Worm (Caenorhabditis elegans): ENCODE measurements around the gene srh-70.

The srh-70 gene

ce11 chrII:12488810-12489209 is 29.8 kb downstream of the srh-70 start:
- no peak for TF ChIP-seq ceh-16 (tag; optimal IDR thresholded peaks at IDR 0.05)

ce11 chrII:12485060-12485459 is 33.6 kb downstream of the srh-70 start, which contains the start of gene F15A4.10:
Gene F15A4.10, minus strand, starts transcription at chrII:12485160.
- no peak for TF ChIP-seq F13H6.1 (tag; optimal IDR thresholded peaks at IDR 0.05)
- TF ChIP-seq crh-2 (tag; optimal IDR thresholded peaks at IDR 0.05) = no peak
- TF ChIP-seq lsy-2 (tag; optimal IDR thresholded peaks at IDR 0.05) = no peak
- no peak for TF ChIP-seq nhr-23 (tag; optimal IDR thresholded peaks at IDR 0.05)
- no peak for TF ChIP-seq nhr-25 (tag; optimal IDR thresholded peaks at IDR 0.05)
- TF ChIP-seq Y55F3AM.14 (GFP tag; optimal IDR thresholded peaks at IDR 0.05) = no peak
- TF ChIP-seq skn-1 (tag; optimal IDR thresholded peaks at IDR 0.05) = no peak
- no peak for TF ChIP-seq sem-4 (tag; optimal IDR thresholded peaks at IDR 0.05)
- TF ChIP-seq ztf-4 (tag; optimal IDR thresholded peaks at IDR 0.05) = no peak
- no peak for TF ChIP-seq sma-9 (GFP tag; optimal IDR thresholded peaks at IDR 0.05)
- no peak for TF ChIP-seq sma-9 (tag; optimal IDR thresholded peaks at IDR 0.05)
- no peak for TF ChIP-seq zag-1 (tag; optimal IDR thresholded peaks at IDR 0.05)
- no peak for TF ChIP-seq fos-1 (tag; optimal IDR thresholded peaks at IDR 0.05)

ce11 chrII:12482622-12483021 is 36.0 kb downstream of the srh-70 start, which contains the start of gene fbxb-102:
Gene fbxb-102, plus strand, starts transcription at chrII:12482922.
- TF ChIP-seq R02D3.7 (tag; optimal IDR thresholded peaks at IDR 0.05) (no peak), C34F6.9 (tag; optimal IDR thresholded peaks at IDR 0.05) (no peak), mbf-1 (tag; optimal IDR thresholded peaks at IDR 0.05) (no peak), Y55F3AM.14 (GFP tag; optimal IDR thresholded peaks at IDR 0.05) (no peak), aly-2 (tag; optimal IDR thresholded peaks at IDR 0.05) (no peak), nhr-6 (tag; optimal IDR thresholded peaks at IDR 0.05) (no peak), blmp-1 (tag; optimal IDR thresholded peaks at IDR 0.05; ENCODE audit: insufficient read depth) (no peak), unc-62 (GFP tag; optimal IDR thresholded peaks at IDR 0.05) (no peak), elt-3 (tag; optimal IDR thresholded peaks at IDR 0.05) (no peak), nhr-11 (tag; optimal IDR thresholded peaks at IDR 0.05) (no peak), nhr-10 (tag; optimal IDR thresholded peaks at IDR 0.05) (no peak), lin-11 (tag; optimal IDR thresholded peaks at IDR 0.05) (no peak), ztf-1 (GFP tag; conservative IDR thresholded peaks at IDR 0.05) (no peak), nhr-12 (tag; optimal IDR thresholded peaks at IDR 0.05) (no peak), fos-1 (tag; optimal IDR thresholded peaks at IDR 0.05) (no peak), egl-27 (tag; optimal IDR thresholded peaks at IDR 0.05) (no peak)

DNA sequence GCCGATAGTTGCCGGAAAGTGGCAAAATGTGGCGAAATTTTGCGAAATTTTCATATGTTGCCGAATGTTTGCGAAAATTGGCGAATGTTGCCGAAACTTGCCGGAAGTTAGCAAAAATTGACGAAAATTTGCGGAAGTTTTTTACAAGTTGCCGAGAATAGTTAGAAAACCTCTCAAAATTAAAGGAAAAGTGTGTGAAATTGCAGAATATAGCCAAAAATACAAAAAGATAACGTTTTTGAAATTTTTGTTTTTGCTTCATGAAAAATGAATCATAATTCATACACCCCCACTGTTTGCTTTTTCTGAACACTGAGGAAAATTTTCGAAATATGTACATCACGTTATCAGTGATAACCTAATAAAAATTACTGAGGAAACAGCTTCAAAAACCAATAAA is 37.0 kb downstream of the srh-70 start:
- no peak for TF ChIP-seq zag-1 (tag; optimal IDR thresholded peaks at IDR 0.05)
- TF ChIP-seq sma-3 (GFP tag; optimal IDR thresholded peaks at IDR 0.05) = no peak
- no peak for TF ChIP-seq nhr-25 (tag; optimal IDR thresholded peaks at IDR 0.05)
- TF ChIP-seq nhr-21 (tag; optimal IDR thresholded peaks at IDR 0.05) = no peak
- no peak for TF ChIP-seq skn-1 (tag; optimal IDR thresholded peaks at IDR 0.05)
- TF ChIP-seq ceh-82 (tag; optimal IDR thresholded peaks at IDR 0.05) = no peak
- no peak for TF ChIP-seq crh-2 (tag; optimal IDR thresholded peaks at IDR 0.05)

DNA sequence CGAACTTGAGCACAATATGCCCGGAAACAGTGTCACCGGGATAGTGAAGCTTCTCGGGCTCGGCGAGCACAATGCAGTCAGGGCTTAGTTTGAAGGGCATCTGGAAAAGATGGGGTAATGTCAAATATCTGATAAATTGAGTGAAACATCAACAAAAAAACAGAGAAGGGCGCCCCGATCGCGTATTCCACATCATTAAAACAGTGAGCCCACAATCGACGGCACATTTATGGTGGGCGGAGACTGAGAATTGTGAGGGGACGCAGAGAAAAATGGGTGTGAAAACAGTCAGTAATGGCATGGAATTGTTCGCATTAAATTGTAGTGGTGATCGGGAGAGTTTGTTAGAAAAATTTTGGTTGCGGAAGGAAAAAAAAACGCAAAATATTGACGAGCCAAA is 37.8 kb downstream of the srh-70 start, which contains the start of gene arrd-9:
TSS of gene arrd-9 (minus strand) at position 101 of the 400 bp plus-strand sequence.
- TF ChIP-seq sma-9 (GFP tag; optimal IDR thresholded peaks at IDR 0.05) = no peak
- TF ChIP-seq sma-9 (tag; optimal IDR thresholded peaks at IDR 0.05) = no peak
- TF ChIP-seq nhr-21 (tag; optimal IDR thresholded peaks at IDR 0.05) = no peak
- no peak for TF ChIP-seq crh-2 (tag; optimal IDR thresholded peaks at IDR 0.05)
- TF ChIP-seq nhr-129 (tag; optimal IDR thresholded peaks at IDR 0.05) = no peak
- no peak for TF ChIP-seq nhr-6 (tag; optimal IDR thresholded peaks at IDR 0.05)
- no peak for TF ChIP-seq sma-3 (GFP tag; optimal IDR thresholded peaks at IDR 0.05)
- TF ChIP-seq Y55F3AM.14 (GFP tag; optimal IDR thresholded peaks at IDR 0.05) = no peak
- TF ChIP-seq ceh-16 (tag; optimal IDR thresholded peaks at IDR 0.05) = no peak
- no peak for TF ChIP-seq egl-27 (tag; optimal IDR thresholded peaks at IDR 0.05)
- no peak for TF ChIP-seq zag-1 (tag; optimal IDR thresholded peaks at IDR 0.05)
- TF ChIP-seq R02D3.7 (tag; optimal IDR thresholded peaks at IDR 0.05) = no peak
- TF ChIP-seq mbf-1 (tag; optimal IDR thresholded peaks at IDR 0.05) = no peak
- no peak for TF ChIP-seq aly-2 (tag; optimal IDR thresholded peaks at IDR 0.05)

DNA sequence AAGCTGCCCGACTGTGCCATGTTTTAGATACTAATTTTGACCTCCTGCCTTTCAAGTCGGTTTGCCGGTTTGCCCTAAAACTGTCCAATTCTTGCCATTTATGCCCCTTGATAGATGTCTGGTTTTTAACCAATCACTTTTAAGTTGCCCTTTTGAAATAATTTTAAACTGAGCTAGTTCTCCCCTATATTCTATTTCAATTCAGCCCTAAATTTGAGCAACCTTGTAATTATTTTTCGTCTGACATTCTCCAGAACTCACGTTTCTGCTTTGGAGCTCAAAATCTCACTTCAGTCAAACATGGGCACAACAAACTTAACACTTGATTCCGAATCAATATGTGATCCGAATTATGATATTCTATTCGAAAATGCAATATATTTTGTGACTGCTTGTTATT is 45.3 kb downstream of the srh-70 start, which contains the start of gene srg-17:
TSS of gene srg-17 (plus strand) at position 301 of the 400 bp plus-strand sequence.
- TF ChIP-seq elt-1 (tag; optimal IDR thresholded peaks at IDR 0.05) = no peak
- no peak for TF ChIP-seq F13H6.1 (tag; optimal IDR thresholded peaks at IDR 0.05)
